Worm (Caenorhabditis elegans) whole organism, L4 larva: ENCODE measurements around the gene B0250.5.

ENCODE experiments used
- ceh-20 ChIP-seq: fragments of 200-800 bp; sonication (Bioruptor generic); IDR thresholded peaks from 2 replicates; pipeline ENCODE4 v1.3.6; 2022; ENCODE audit warnings: missing genetic modification reagents, missing genetic modification characterization, missing compliant biosample characterization
- cey-2 ChIP-seq: sonication (generic microtip); optimal IDR thresholded peaks from 3 replicates; lab custom pipeline; 2017; ENCODE audit warnings: missing genetic modification characterization, mild to moderate bottlenecking, missing compliant biosample characterization, antibody characterized with exemption, borderline replicate concordance; ENCODE audit not compliant: insufficient read depth
- ctbp-1 ChIP-seq: fragments of 200-800 bp; sonication (Bioruptor generic); IDR thresholded peaks from 2 replicates; pipeline ENCODE4 v1.3.6; 2022; ENCODE audit warnings: missing genetic modification reagents, missing genetic modification characterization, missing compliant biosample characterization
- daf-16 ChIP-seq, 3 experiments: sonication (generic microtip); optimal IDR thresholded peaks; 2 replicates each; lab custom pipeline; 2016 to 2017; ENCODE audit warnings: missing genetic modification characterization in 3 of 3, missing genetic modification reagents in 3 of 3, mild to moderate bottlenecking in 2 of 3, missing compliant biosample characterization in 2 of 3, missing biosample characterization in 1 of 3, moderate library complexity in 1 of 3
- lin-15B ChIP-seq: fragments of 150-350 bp; sonication (generic microtip); optimal IDR thresholded peaks from 3 replicates; lab custom pipeline; 2014; ENCODE audit warnings: missing biosample characterization, missing genetic modification characterization
- mdt-29 ChIP-seq: fragments of 200-800 bp; sonication (Bioruptor generic); IDR thresholded peaks from 2 replicates; pipeline ENCODE4 v1.3.6; 2022; ENCODE audit warnings: missing genetic modification reagents, missing genetic modification characterization, missing compliant biosample characterization
- nhr-11 ChIP-seq: fragments of 150-350 bp; optimal IDR thresholded peaks from 2 replicates; lab custom pipeline; 2014; ENCODE audit warnings: missing biosample characterization, missing genetic modification characterization
- nhr-28 ChIP-seq: fragments of 150-350 bp; optimal IDR thresholded peaks from 2 replicates; lab custom pipeline; 2014; ENCODE audit warnings: missing biosample characterization, missing genetic modification characterization
- nhr-6 ChIP-seq: fragments of 150-350 bp; optimal IDR thresholded peaks from 2 replicates; lab custom pipeline; 2014; ENCODE audit warnings: missing biosample characterization, missing genetic modification characterization
- nhr-77 ChIP-seq: fragments of 150-350 bp; optimal IDR thresholded peaks from 2 replicates; lab custom pipeline; 2014; ENCODE audit warnings: missing biosample characterization, missing genetic modification characterization
- pqm-1 ChIP-seq: sonication (generic microtip); optimal IDR thresholded peaks from 2 replicates; lab custom pipeline; 2017; ENCODE audit warnings: missing biosample characterization, missing genetic modification characterization
- snpc-4 ChIP-seq: fragments of 150-350 bp; optimal IDR thresholded peaks from 2 replicates; lab custom pipeline; 2014; ENCODE audit warnings: missing biosample characterization, missing genetic modification characterization

The B0250.5 gene

ce11 chrV:20544610-20545009 is 50.9 kb downstream of the B0250.5 start:
- TF ChIP-seq daf-16 (GFP tag; optimal IDR thresholded peaks at IDR 0.05; lab: Kevin White, UChicago) (no peak), daf-16 (tag; optimal IDR thresholded peaks at IDR 0.05; lab: Kevin White, UChicago) (peak; percentile 84), nhr-77 (tag; lab: Kevin White, UChicago) (peak; percentile 23), nhr-28 (peak; percentile 56), nhr-6 (tag; lab: Kevin White, UChicago) (no peak), ctbp-1 (GFP tag; lab: Robert Waterston, UW) (no peak), nhr-11 (no peak), lin-15B (tag; lab: Kevin White, UChicago) (no peak)

ce11 chrV:20545742-20546141 is 52.0 kb downstream of the B0250.5 start:
- TF ChIP-seq snpc-4 (tag; lab: Kevin White, UChicago): no peak
- TF ChIP-seq ceh-20: no peak
- no peak for TF ChIP-seq daf-16 (GFP tag; optimal IDR thresholded peaks at IDR 0.05; lab: Kevin White, UChicago)
- peak; percentile 71 for TF ChIP-seq daf-16 (tag; optimal IDR thresholded peaks at IDR 0.05; lab: Kevin White, UChicago)
- TF ChIP-seq mdt-29: no peak
- no peak for TF ChIP-seq cey-2
- TF ChIP-seq pqm-1 (tag; lab: Kevin White, UChicago): peak; percentile 2
